Worm (Caenorhabditis elegans) whole organism, L4 larva: ENCODE measurements around the gene abu-15.

Experiments
- D1046.2 ChIP-seq: fragments of 200-800 bp; sonication (Bioruptor generic); IDR thresholded peaks from 2 replicates; pipeline ENCODE4 v1.3.6; 2022; ENCODE audit warnings: missing genetic modification characterization, missing compliant biosample characterization
- F37D6.2 ChIP-seq: sonication (generic microtip); optimal IDR thresholded peaks from 2 replicates; lab custom pipeline; 2016; ENCODE audit warnings: mild to moderate bottlenecking, missing genetic modification characterization, missing compliant biosample characterization
- R02D3.7 ChIP-seq: fragments of 150-350 bp; sonication (generic microtip); optimal IDR thresholded peaks from 3 replicates; lab custom pipeline; 2014; ENCODE audit warnings: missing biosample characterization, missing genetic modification characterization
- Y75B8A.6 ChIP-seq: fragments of 200-800 bp; sonication (Bioruptor generic); IDR thresholded peaks from 2 replicates; pipeline ENCODE4 v1.3.6; 2022; ENCODE audit warnings: missing genetic modification reagents, missing genetic modification characterization, missing compliant biosample characterization
- ZK546.5 ChIP-seq, 2 experiments: sonication (generic microtip); optimal IDR thresholded peaks; 2 replicates each; lab custom pipeline; 2017; ENCODE audit warnings: missing biosample characterization in 2 of 2, missing genetic modification characterization in 2 of 2
- aha-1 ChIP-seq: fragments of 150-350 bp; peaks from one replicate; lab custom pipeline; 2014; ENCODE audit warnings: missing biosample characterization, missing genetic modification characterization
- attf-4 ChIP-seq: sonication (generic microtip); optimal IDR thresholded peaks from 3 replicates; lab custom pipeline; 2017; ENCODE audit warnings: missing biosample characterization, missing genetic modification characterization
- ces-1 ChIP-seq: fragments of 150-350 bp; sonication (generic microtip); optimal IDR thresholded peaks from 4 replicates; lab custom pipeline; 2014; ENCODE audit warnings: missing biosample characterization, missing genetic modification reagents, missing genetic modification characterization
- cey-2 ChIP-seq: sonication (generic microtip); optimal IDR thresholded peaks from 3 replicates; lab custom pipeline; 2017; ENCODE audit warnings: missing genetic modification characterization, mild to moderate bottlenecking, missing compliant biosample characterization, antibody characterized with exemption, borderline replicate concordance; ENCODE audit not compliant: insufficient read depth
- daf-16 ChIP-seq, 3 experiments: sonication (generic microtip); optimal IDR thresholded peaks; 2 replicates each; lab custom pipeline; 2016 to 2017; ENCODE audit warnings: missing genetic modification characterization in 3 of 3, missing genetic modification reagents in 3 of 3, mild to moderate bottlenecking in 2 of 3, missing compliant biosample characterization in 2 of 3, missing biosample characterization in 1 of 3, moderate library complexity in 1 of 3
- dmd-6 ChIP-seq: fragments of 200-800 bp; sonication (Bioruptor generic); IDR thresholded peaks from 2 replicates; pipeline ENCODE4 v1.3.6; 2022; ENCODE audit warnings: missing genetic modification reagents, missing genetic modification characterization, missing compliant biosample characterization
- dpl-1 ChIP-seq: fragments of 150-350 bp; optimal IDR thresholded peaks from 2 replicates; lab custom pipeline; 2014; ENCODE audit warnings: missing biosample characterization, missing genetic modification reagents, missing genetic modification characterization
- duxl-1 ChIP-seq: sonication (generic microtip); optimal IDR thresholded peaks from 2 replicates; lab custom pipeline; 2016; ENCODE audit warnings: mild to moderate bottlenecking, missing genetic modification characterization, moderate library complexity, missing compliant biosample characterization; ENCODE audit not compliant: poor library complexity
- egl-27 ChIP-seq: sonication (generic microtip); optimal IDR thresholded peaks from 3 replicates; lab custom pipeline; 2017; ENCODE audit warnings: missing biosample characterization, missing genetic modification reagents, missing genetic modification characterization
- fkh-10 ChIP-seq: fragments of 150-350 bp; optimal IDR thresholded peaks from 2 replicates; lab custom pipeline; 2014; ENCODE audit warnings: missing biosample characterization, missing genetic modification reagents, missing genetic modification characterization
- hlh-11 ChIP-seq: fragments of 200-800 bp; sonication (Bioruptor generic); optimal IDR thresholded peaks from 2 replicates; lab custom pipeline; 2018; ENCODE audit warnings: mild to moderate bottlenecking, missing genetic modification characterization, missing compliant biosample characterization
- hlh-30 ChIP-seq: sonication (generic microtip); optimal IDR thresholded peaks from 2 replicates; lab custom pipeline; 2017; ENCODE audit warnings: antibody characterized with exemption, mild to moderate bottlenecking, missing genetic modification characterization, missing compliant biosample characterization; ENCODE audit not compliant: insufficient read depth
- hmg-1.1 ChIP-seq: fragments of 200-800 bp; sonication (Bioruptor generic); IDR thresholded peaks from 2 replicates; pipeline ENCODE4 v1.3.6; 2022; ENCODE audit warnings: missing genetic modification reagents, missing genetic modification characterization, missing compliant biosample characterization
- lin-13 ChIP-seq: fragments of 150-350 bp; optimal IDR thresholded peaks from 2 replicates; lab custom pipeline; 2014; ENCODE audit warnings: missing biosample characterization, missing genetic modification reagents, missing genetic modification characterization
- lin-38 ChIP-seq: fragments of 200-800 bp; sonication (Bioruptor generic); IDR thresholded peaks from 2 replicates; pipeline ENCODE4 v1.3.6; 2022; ENCODE audit warnings: missing genetic modification reagents, missing genetic modification characterization, missing compliant biosample characterization
- lsy-2 ChIP-seq, 2 experiments: fragments of 150-350 bp in 1 of 2; sonication (generic microtip) in 1 of 2; optimal IDR thresholded peaks; 2 replicates each; lab custom pipeline; 2014 to 2017; ENCODE audit warnings: missing biosample characterization in 2 of 2, missing genetic modification characterization in 2 of 2
- mep-1 ChIP-seq: fragments of 150-350 bp; sonication (generic microtip); optimal IDR thresholded peaks from 3 replicates; lab custom pipeline; 2014; ENCODE audit warnings: missing biosample characterization, missing genetic modification characterization
- mxl-2 ChIP-seq: fragments of 200-800 bp; sonication (Bioruptor generic); conservative IDR thresholded peaks from 2 replicates; pipeline ENCODE4 v1.3.6; 2022; ENCODE audit warnings: missing genetic modification reagents, missing genetic modification characterization, missing compliant biosample characterization
- nhr-11 ChIP-seq: fragments of 150-350 bp; optimal IDR thresholded peaks from 2 replicates; lab custom pipeline; 2014; ENCODE audit warnings: missing biosample characterization, missing genetic modification characterization
- nhr-28 ChIP-seq: fragments of 150-350 bp; optimal IDR thresholded peaks from 2 replicates; lab custom pipeline; 2014; ENCODE audit warnings: missing biosample characterization, missing genetic modification characterization
- nhr-6 ChIP-seq: fragments of 150-350 bp; optimal IDR thresholded peaks from 2 replicates; lab custom pipeline; 2014; ENCODE audit warnings: missing biosample characterization, missing genetic modification characterization
- nhr-77 ChIP-seq: fragments of 150-350 bp; optimal IDR thresholded peaks from 2 replicates; lab custom pipeline; 2014; ENCODE audit warnings: missing biosample characterization, missing genetic modification characterization
- pha-4 ChIP-seq, 2 experiments: fragments of 150-350 bp in 1 of 2; fragments of 200-800 bp in 1 of 2; sonication (Bioruptor generic) in 1 of 2; IDR thresholded peaks in 1 of 2; optimal IDR thresholded peaks in 1 of 2; 2 replicates each; pipeline versions ENCODE4 v1.3.6 to Lab custom; 2014 to 2022; ENCODE audit warnings: missing genetic modification characterization in 2 of 2, missing genetic modification reagents in 2 of 2, missing biosample characterization in 1 of 2, missing compliant biosample characterization in 1 of 2
- rbr-2 ChIP-seq: sonication (generic microtip); optimal IDR thresholded peaks from 2 replicates; lab custom pipeline; 2016; ENCODE audit warnings: missing genotype, missing genetic modification characterization, missing compliant biosample characterization
- sdz-12 ChIP-seq: fragments of 200-800 bp; sonication (Bioruptor generic); optimal IDR thresholded peaks from 2 replicates; lab custom pipeline; 2018; ENCODE audit warnings: mild to moderate bottlenecking, missing genetic modification characterization, missing compliant biosample characterization
- snpc-1.2 ChIP-seq: fragments of 200-800 bp; sonication (Bioruptor generic); IDR thresholded peaks from 2 replicates; pipeline ENCODE4 v1.3.6; 2022; ENCODE audit warnings: missing genetic modification reagents, missing genetic modification characterization, missing compliant biosample characterization
- unc-62 ChIP-seq, 3 experiments: fragments of 150-350 bp in 1 of 3; sonication (generic microtip); optimal IDR thresholded peaks in 2 of 3; peaks in 1 of 3; 1 replicate in 1 of 3; 2 replicates in 2 of 3; lab custom pipeline; 2014 to 2017; ENCODE audit warnings: missing biosample characterization in 3 of 3, missing genetic modification characterization in 3 of 3, missing genetic modification reagents in 3 of 3, missing genotype in 1 of 3
- zag-1 ChIP-seq: fragments of 150-350 bp; optimal IDR thresholded peaks from 2 replicates; lab custom pipeline; 2014; ENCODE audit warnings: missing biosample characterization, missing genetic modification characterization
- zfp-2 ChIP-seq: sonication (generic microtip); optimal IDR thresholded peaks from 2 replicates; lab custom pipeline; 2016; ENCODE audit warnings: mild to moderate bottlenecking, missing genetic modification characterization, missing compliant biosample characterization
- zfp-3 ChIP-seq: fragments of 200-800 bp; sonication (Bioruptor generic); conservative IDR thresholded peaks from 2 replicates; pipeline ENCODE4 v1.3.6; 2022; ENCODE audit warnings: missing genetic modification reagents, missing genetic modification characterization, missing compliant biosample characterization
- zip-11 ChIP-seq: fragments of 200-800 bp; sonication (Bioruptor generic); IDR thresholded peaks from 2 replicates; pipeline ENCODE4 v1.3.6; 2022; ENCODE audit warnings: missing genetic modification characterization, missing compliant biosample characterization
- ztf-11 ChIP-seq: fragments of 150-350 bp; optimal IDR thresholded peaks from 2 replicates; lab custom pipeline; 2014; ENCODE audit warnings: missing biosample characterization, missing genetic modification characterization

Gene abu-15

ce11 chrV:5198240-5198639, 39.8 kb downstream of the abu-15 start, which contains the start of gene Y47A7.2:
Gene Y47A7.2 (minus strand): TSS chrV:5198340.
- TF ChIP-seq zip-11 (GFP tag; lab: Robert Waterston, UW) (no peak), hlh-11 (tag; lab: Kevin White, UChicago) (no peak), nhr-11 (tag; lab: Kevin White, UChicago) (no peak), D1046.2 (GFP tag; lab: Robert Waterston, UW) (no peak), hlh-30 (tag; lab: Kevin White, UChicago) (no peak), fkh-10 (GFP tag; lab: Kevin White, UChicago) (no peak), cey-2 (no peak)

ce11 chrV:5200188-5200587, 41.8 kb downstream of the abu-15 start:
- peak; percentile 8 for TF ChIP-seq rbr-2 (tag; lab: Kevin White, UChicago)
- peak in 1 of 2 experiments; percentile 44 for TF ChIP-seq unc-62 (GFP tag; optimal IDR thresholded peaks at IDR 0.05 in 1 of 2; lab: Kevin White, UChicago)
- TF ChIP-seq unc-62 (tag; optimal IDR thresholded peaks at IDR 0.05; lab: Kevin White, UChicago) = no peak
- no peak for TF ChIP-seq snpc-1.2 (GFP tag; lab: Robert Waterston, UW)
- TF ChIP-seq nhr-28 = no peak
- TF ChIP-seq ces-1 (GFP tag; lab: Kevin White, UChicago) = peak; percentile 91
- TF ChIP-seq fkh-10 (GFP tag; lab: Kevin White, UChicago) = peak; percentile 51

- TF ChIP-seq unc-62 (GFP tag; optimal IDR thresholded peaks at IDR 0.05 in 1 of 2; lab: Kevin White, UChicago) (peak in 1 of 2 experiments; percentile 79), unc-62 (tag; optimal IDR thresholded peaks at IDR 0.05; lab: Kevin White, UChicago) (no peak), Y75B8A.6 (GFP tag; lab: Robert Waterston, UW) (no peak)
Observed at ce11 chrV:5201706-5202105, 43.3 kb downstream of the abu-15 start.

ce11 chrV:5203643-5204042, 45.2 kb downstream of the abu-15 start:
- TF ChIP-seq R02D3.7 = no peak
- no peak for TF ChIP-seq fkh-10 (GFP tag; lab: Kevin White, UChicago)
- no peak for TF ChIP-seq lin-38
- TF ChIP-seq rbr-2 (tag; lab: Kevin White, UChicago) = no peak
- no peak for TF ChIP-seq pha-4 (GFP tag; IDR thresholded peaks at IDR 0.05; lab: Robert Waterston, UW)
- no peak for TF ChIP-seq pha-4 (tag; optimal IDR thresholded peaks at IDR 0.05; lab: Kevin White, UChicago)
- TF ChIP-seq duxl-1 (tag; lab: Kevin White, UChicago) = no peak
- no peak for TF ChIP-seq D1046.2 (GFP tag; lab: Robert Waterston, UW)
- no peak for TF ChIP-seq ZK546.5 (tag; optimal IDR thresholded peaks at IDR 0.05; lab: Kevin White, UChicago)
- no peak for TF ChIP-seq zag-1 (tag; lab: Kevin White, UChicago)
- no peak for TF ChIP-seq mxl-2 (GFP tag; lab: Robert Waterston, UW)
- TF ChIP-seq ztf-11 (tag; lab: Kevin White, UChicago) = no peak
- TF ChIP-seq dmd-6 (GFP tag; lab: Robert Waterston, UW) = no peak
- no peak for TF ChIP-seq lin-13 (GFP tag; lab: Kevin White, UChicago)
- TF ChIP-seq zfp-3 = no peak
- no peak for TF ChIP-seq zfp-2
- no peak for TF ChIP-seq aha-1 (tag; lab: Kevin White, UChicago)

ce11 chrV:5204127-5204526, 45.7 kb downstream of the abu-15 start, which contains the start of gene ttc-37:
Gene ttc-37 (plus strand): TSS chrV:5204475.
- TF ChIP-seq lin-38 (peak; percentile 96), F37D6.2 (no peak), mep-1 (peak; percentile 14), nhr-28 (peak; percentile 25), nhr-77 (tag; lab: Kevin White, UChicago) (peak; percentile 2), hlh-30 (tag; lab: Kevin White, UChicago) (peak; percentile 36), nhr-6 (peak; percentile 3), dpl-1 (GFP tag; lab: Kevin White, UChicago) (peak; percentile 95), egl-27 (tag; lab: Kevin White, UChicago) (no peak), attf-4 (tag; lab: Kevin White, UChicago) (no peak), sdz-12 (GFP tag; lab: Kevin White, UChicago) (no peak), hmg-1.1 (peak; percentile 45; the same call in 1 of the 2 replicates), rbr-2 (tag; lab: Kevin White, UChicago) (peak; percentile 6), aha-1 (tag; lab: Kevin White, UChicago) (peak; percentile 88), daf-16 (GFP tag; optimal IDR thresholded peaks at IDR 0.05; lab: Kevin White, UChicago) (peak in 1 of 2 experiments; percentile 79), daf-16 (tag; optimal IDR thresholded peaks at IDR 0.05; lab: Kevin White, UChicago) (no peak), lsy-2 (tag; optimal IDR thresholded peaks at IDR 0.05; lab: Kevin White, UChicago) (peak in 1 of 2 experiments; percentile 71)
